In genomic region chrIII:7333906-7334531, ce11 we compare ENCODE assay signal across 5 worm cellular contexts.
TF ChIP-seq lines count a peak whose summit lies in the region.
"Not testable (repeated sequence)": the region's sequence is repeated elsewhere in the genome, so short reads cannot be mapped to it uniquely, and the experiment has no call there.

No protein-coding gene starts in this region.

TF ChIP-seq in whole organism, L1 larva, 84 proteins besides CTCF, POLR2A, EP300 and RAD21:
- TF ChIP-seq blmp-1 (tag; optimal IDR thresholded peaks at IDR 0.05; lab: Kevin White, UChicago) (peak; percentile 50), snu-23 (GFP tag; optimal IDR thresholded peaks at IDR 0.05; lab: Kevin White, UChicago) (peak; percentile 14), snpc-4 (tag; optimal IDR thresholded peaks at IDR 0.05; lab: Kevin White, UChicago) (peak; percentile 69), mep-1 (tag; optimal IDR thresholded peaks at IDR 0.05; lab: Kevin White, UChicago) (peak; percentile 8), nhr-71 (tag; optimal IDR thresholded peaks at IDR 0.05; lab: Kevin White, UChicago) (peak; percentile 17), skn-1 (tag; optimal IDR thresholded peaks at IDR 0.05; lab: Kevin White, UChicago) (peak; percentile 40), lin-14 (GFP tag; optimal IDR thresholded peaks at IDR 0.05; lab: Kevin White, UChicago) (peak; percentile 32), rnt-1 (tag; optimal IDR thresholded peaks at IDR 0.05; lab: Kevin White, UChicago) (peak; percentile 29), nhr-85 (tag; lab: Kevin White, UChicago) (peak; percentile 1)
TF ChIP-seq in whole organism, L1 larva: peak in this region for 9; not testable (repeated sequence) for 75.

TF ChIP-seq in whole organism, L2 larva, 48 proteins besides CTCF, POLR2A, EP300 and RAD21:
- TF ChIP-seq nhr-129 (tag; optimal IDR thresholded peaks at IDR 0.05; lab: Kevin White, UChicago) (peak; percentile 57), lsy-2 (tag; optimal IDR thresholded peaks at IDR 0.05; lab: Kevin White, UChicago) (peak in 1 of 2 experiments; percentile 12), crh-2 (tag; optimal IDR thresholded peaks at IDR 0.05; lab: Kevin White, UChicago) (peak; percentile 11)
TF ChIP-seq in whole organism, L2 larva: peak in this region for 3; not testable (repeated sequence) for 45.

TF ChIP-seq in whole organism, L4 larva, 104 proteins besides CTCF, POLR2A, EP300 and RAD21:
- TF ChIP-seq ctbp-1 (GFP tag; IDR thresholded peaks at IDR 0.05; lab: Robert Waterston, UW) (0 out of 2 replicates have a peak, but pooled peaks have one; percentile 34), hlh-11 (tag; optimal IDR thresholded peaks at IDR 0.05; lab: Kevin White, UChicago) (peak; percentile 11), dmd-6 (GFP tag; IDR thresholded peaks at IDR 0.05; lab: Robert Waterston, UW) (peak; percentile 48), set-16 (GFP tag; IDR thresholded peaks at IDR 0.05; lab: Robert Waterston, UW) (0 out of 2 replicates have a peak, but pooled peaks have one; percentile 21), tra-1 (GFP tag; IDR thresholded peaks at IDR 0.05; lab: Robert Waterston, UW) (0 out of 2 replicates have a peak, but pooled peaks have one; percentile 37), nhr-28 (tag; optimal IDR thresholded peaks at IDR 0.05; lab: Kevin White, UChicago) (peak; percentile 15), hlh-30 (tag; optimal IDR thresholded peaks at IDR 0.05; lab: Kevin White, UChicago; ENCODE audit: insufficient read depth) (peak; percentile 28)

TF ChIP-seq in whole organism, midembryonic, 9 proteins besides CTCF, POLR2A, EP300 and RAD21:
- 0 out of 2 replicates have a peak, but pooled peaks have one; percentile 42 for TF ChIP-seq flt-1 (GFP tag; IDR thresholded peaks at IDR 0.05; lab: Robert Waterston, UW)

TF ChIP-seq in whole organism, young adult, 124 proteins besides CTCF, POLR2A, EP300 and RAD21:
- TF ChIP-seq nhr-80 (tag; optimal IDR thresholded peaks at IDR 0.05; lab: Kevin White, UChicago) = peak; percentile 21
- TF ChIP-seq ekl-4 (GFP tag; IDR thresholded peaks at IDR 0.05; lab: Robert Waterston, UW) = 0 out of 2 replicates have a peak, but pooled peaks have one; percentile 31
- peak; percentile 66; the same call in 1 of the 2 replicates for TF ChIP-seq cebp-1 (GFP tag; IDR thresholded peaks at IDR 0.05; lab: Robert Waterston, UW)
- TF ChIP-seq cebp-1 (tag; optimal IDR thresholded peaks at IDR 0.05; lab: Kevin White, UChicago) = peak; percentile 83
- peak; percentile 44; the same call in 1 of the 2 replicates for TF ChIP-seq nfyb-1 (GFP tag; IDR thresholded peaks at IDR 0.05; lab: Robert Waterston, UW)
- peak; percentile 23; the same call in 1 of the 2 replicates for TF ChIP-seq attf-6 (GFP tag; IDR thresholded peaks at IDR 0.05; lab: Robert Waterston, UW)
- TF ChIP-seq hmg-1.2 (GFP tag; IDR thresholded peaks at IDR 0.05; lab: Robert Waterston, UW) = peak; percentile 76
- 0 out of 2 replicates have a peak, but pooled peaks have one; percentile 47 for TF ChIP-seq Y95B8A.8 (GFP tag; IDR thresholded peaks at IDR 0.05; lab: Robert Waterston, UW)
- not testable (repeated sequence) for TF ChIP-seq snpc-4 (GFP tag; optimal IDR thresholded peaks at IDR 0.05; lab: Kevin White, UChicago)
- TF ChIP-seq snpc-4 (tag; optimal IDR thresholded peaks at IDR 0.05; lab: Kevin White, UChicago) = peak in 3 of 4 experiments; percentile 52 to 71 (median 69)
- TF ChIP-seq Y53G8AR.9 (GFP tag; conservative IDR thresholded peaks at IDR 0.05; lab: Robert Waterston, UW) = peak; percentile 48; the same call in 1 of the 2 replicates
- peak; percentile 19 for TF ChIP-seq snpc-1.1 (tag; optimal IDR thresholded peaks at IDR 0.05; lab: Kevin White, UChicago; ENCODE audit: insufficient read depth)
- TF ChIP-seq mcd-1 (GFP tag; IDR thresholded peaks at IDR 0.05; lab: Robert Waterston, UW) = peak; percentile 31; the same call in 1 of the 2 replicates
- 0 out of 2 replicates have a peak, but pooled peaks have one; percentile 12 for TF ChIP-seq pbrm-1 (GFP tag; IDR thresholded peaks at IDR 0.05; lab: Robert Waterston, UW)
